Fruit fly (Drosophila melanogaster): ENCODE data around the gene sgg.

sgg gene

dm6 chrX:2659430-2660075 is 25.8 kb downstream of the sgg start (continued):
- TF ChIP-seq CG14965 (GFP tag; optimal IDR thresholded peaks at IDR 0.05; ENCODE audit: borderline replicate concordance) (peak; percentile 93), Doc3 (GFP tag; IDR thresholded peaks at IDR 0.05; ENCODE audit: partially characterized antibody) (no peak)

dm6 chrX:2661758-2662157 is 28.0 kb downstream of the sgg start:
- TF ChIP-seq nau (GFP tag; optimal IDR thresholded peaks at IDR 0.05) (no peak), sens (GFP tag) (peak; percentile 49), CG14441 (GFP tag; IDR thresholded peaks at IDR 0.05) (no peak), seq (GFP tag; IDR thresholded peaks at IDR 0.05) (no peak), ci (GFP tag; IDR thresholded peaks at IDR 0.05) (0 out of 3 replicates have a peak, but pooled peaks have one; percentile 43), danr (GFP tag; IDR thresholded peaks at IDR 0.05) (no peak), MTF-1 (GFP tag; optimal IDR thresholded peaks at IDR 0.05; ENCODE audit: borderline replicate concordance) (no peak), CG12391 (tag; optimal IDR thresholded peaks at IDR 0.05) (no peak), Sox102F (GFP tag; optimal IDR thresholded peaks at IDR 0.05) (no peak), croc (GFP tag; conservative IDR thresholded peaks at IDR 0.05) (no peak), crol (GFP tag; IDR thresholded peaks at IDR 0.05) (peak; percentile 81), Doc2 (GFP tag; IDR thresholded peaks at IDR 0.05) (no peak), caup (GFP tag; optimal IDR thresholded peaks at IDR 0.05; ENCODE audit: severe bottlenecking) (no peak), CG16813 (GFP tag; IDR thresholded peaks at IDR 0.05; ENCODE audit: partially characterized antibody) (no peak), Atf6 (GFP tag; IDR thresholded peaks at IDR 0.05) (no peak), CG4854 (GFP tag; optimal IDR thresholded peaks at IDR 0.05) (no peak), CG13296 (GFP tag; optimal IDR thresholded peaks at IDR 0.05) (no peak), CG8290 (GFP tag; optimal IDR thresholded peaks at IDR 0.05) (no peak), CG8290 (tag; optimal IDR thresholded peaks at IDR 0.05) (peak in 1 of 2 experiments; percentile 6), emc (GFP tag; optimal IDR thresholded peaks at IDR 0.05) (no peak), CG5953 (GFP tag; IDR thresholded peaks at IDR 0.05) (no peak), CG32532 (GFP tag; IDR thresholded peaks at IDR 0.05) (no peak), CG6813 (GFP tag; optimal IDR thresholded peaks at IDR 0.05) (no peak), C15 (GFP tag; IDR thresholded peaks at IDR 0.05) (no peak), CG43689 (GFP tag; IDR thresholded peaks at IDR 0.05) (no peak), Asciz (GFP tag; optimal IDR thresholded peaks at IDR 0.05) (no peak), CG17328 (GFP tag; IDR thresholded peaks at IDR 0.05) (no peak), CG6683 (GFP tag; optimal IDR thresholded peaks at IDR 0.05) (no peak), CG34376 (GFP tag; optimal IDR thresholded peaks at IDR 0.05) (no peak), ase (GFP tag; IDR thresholded peaks at IDR 0.05) (no peak), knrl (GFP tag; IDR thresholded peaks at IDR 0.05; ENCODE audit: partially characterized antibody) (no peak), CG13624 (GFP tag; optimal IDR thresholded peaks at IDR 0.05) (no peak), zf30C (GFP tag; optimal IDR thresholded peaks at IDR 0.05) (no peak), lbe (GFP tag; optimal IDR thresholded peaks at IDR 0.05) (no peak), Dip3 (GFP tag; optimal IDR thresholded peaks at IDR 0.05) (no peak)

DNA sequence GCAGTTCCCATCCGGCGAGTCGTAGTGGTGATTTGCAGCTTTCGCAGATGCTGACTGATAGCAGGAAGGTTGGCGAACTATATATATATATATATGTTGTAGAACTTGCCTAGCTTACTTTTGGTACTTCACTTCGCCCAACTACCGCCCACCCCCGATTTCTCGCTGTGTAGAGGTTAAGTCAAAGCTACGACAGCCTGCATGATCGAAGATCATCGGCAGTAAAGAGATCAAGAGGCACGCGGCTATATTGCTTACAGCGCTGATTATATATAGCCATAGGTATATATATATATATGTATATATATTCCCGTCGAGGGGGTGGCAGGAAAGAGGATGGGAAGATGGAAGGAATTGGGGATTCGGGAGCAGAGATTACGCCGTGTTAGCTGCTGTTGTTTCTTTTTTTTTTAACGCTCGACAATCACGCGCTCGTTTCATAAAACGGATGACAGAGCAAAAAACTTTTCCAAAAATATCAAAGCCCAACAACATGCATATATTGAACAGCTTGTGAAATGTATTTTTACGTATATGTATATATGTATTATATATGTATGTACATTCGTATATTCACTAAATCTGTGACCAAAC is 28.9 kb downstream of the sgg start:
- TF ChIP-seq zfh1 (GFP tag; IDR thresholded peaks at IDR 0.05) (0 out of 3 replicates have a peak, but pooled peaks have one; percentile 12), phol (tag; optimal IDR thresholded peaks at IDR 0.05) (no peak), pan (optimal IDR thresholded peaks at IDR 0.05) (no peak), pan (GFP tag; optimal IDR thresholded peaks at IDR 0.05 in 1 of 2, IDR thresholded peaks at IDR 0.05 in 1 of 2) (peak in 1 of 2 experiments; percentile 7)

All from whole organism, embryonic.